Fruit fly (Drosophila melanogaster) whole organism, wandering third instar larva: ENCODE measurements around the gene CG15695.

Experiments
- fru ChIP-seq: fragments of 200-800 bp; sonication (Bioruptor generic); optimal IDR thresholded peaks from 3 replicates; lab custom pipeline; 2016; ENCODE audit warnings: missing biosample characterization, mild to moderate bottlenecking, missing genetic modification characterization
- pan ChIP-seq: fragments of >200 bp; optimal IDR thresholded peaks from 2 replicates; lab custom pipeline; 2017

DNA sequence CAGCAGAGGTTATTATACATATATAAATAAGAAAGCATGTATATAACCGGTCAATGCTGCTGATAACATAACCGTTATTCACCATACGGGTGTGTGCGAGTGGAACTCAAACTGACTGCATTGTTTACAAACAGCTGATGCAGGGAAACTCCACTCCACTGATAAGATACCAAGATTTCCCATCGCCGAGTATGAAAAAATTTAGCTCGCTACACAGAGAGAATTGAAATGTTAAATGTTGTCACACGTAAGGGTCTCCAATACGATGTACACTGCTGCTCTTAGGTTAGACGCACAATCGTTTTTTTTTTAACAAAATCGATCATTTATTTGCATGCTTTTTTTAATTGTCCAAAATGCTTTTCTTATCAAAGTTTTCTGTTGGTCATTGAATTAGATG is 8.3 kb upstream of the CG15695 start:
- TF ChIP-seq pan = no peak
- no peak for TF ChIP-seq fru (GFP tag; lab: Kevin White, UChicago)
